Worm (Caenorhabditis elegans) whole organism, L2 larva: Measurements from ENCODE around the gene calf-1.

Experiments used
- C34F6.9 ChIP-seq: fragments of 150-350 bp; optimal IDR thresholded peaks from 2 replicates; lab custom pipeline; 2014; ENCODE audit warnings: missing biosample characterization, missing genetic modification characterization
- F13H6.1 ChIP-seq: sonication (generic microtip); optimal IDR thresholded peaks from 2 replicates; lab custom pipeline; 2016; ENCODE audit warnings: missing genetic modification characterization, missing compliant biosample characterization
- R02D3.7 ChIP-seq: fragments of 150-350 bp; optimal IDR thresholded peaks from 2 replicates; lab custom pipeline; 2014; ENCODE audit warnings: missing biosample characterization, missing genetic modification characterization
- Y55F3AM.14 ChIP-seq: fragments of 200-800 bp; sonication (Bioruptor generic); optimal IDR thresholded peaks from 2 replicates; lab custom pipeline; 2018; ENCODE audit warnings: mild to moderate bottlenecking, missing genetic modification characterization, missing compliant biosample characterization
- ama-1 ChIP-seq: fragments of 150-350 bp; optimal IDR thresholded peaks from 2 replicates; lab custom pipeline; 2018; ENCODE audit warnings: inconsistent platforms
- ceh-16 ChIP-seq: fragments of 150-350 bp; optimal IDR thresholded peaks from 2 replicates; lab custom pipeline; 2014; ENCODE audit warnings: missing biosample characterization, missing genetic modification characterization
- crh-2 ChIP-seq: sonication (generic microtip); optimal IDR thresholded peaks from 2 replicates; lab custom pipeline; 2017; ENCODE audit warnings: missing biosample characterization, missing genetic modification characterization
- egl-27 ChIP-seq: sonication (generic microtip); optimal IDR thresholded peaks from 3 replicates; lab custom pipeline; 2017; ENCODE audit warnings: missing biosample characterization, missing genetic modification reagents, missing genetic modification characterization
- fos-1 ChIP-seq: fragments of 150-350 bp; optimal IDR thresholded peaks from 2 replicates; lab custom pipeline; 2014; ENCODE audit warnings: missing biosample characterization, missing genetic modification characterization
- gmeb-1 ChIP-seq: fragments of 150-350 bp; optimal IDR thresholded peaks from 2 replicates; lab custom pipeline; 2014; ENCODE audit warnings: missing biosample characterization, missing genetic modification characterization
- lin-11 ChIP-seq: fragments of 150-350 bp; sonication (generic microtip); optimal IDR thresholded peaks from 2 replicates; lab custom pipeline; 2014; ENCODE audit warnings: missing biosample characterization, missing genetic modification characterization, inconsistent platforms, mixed read lengths
- lin-13 ChIP-seq: fragments of 150-350 bp; optimal IDR thresholded peaks from 2 replicates; lab custom pipeline; 2014; ENCODE audit warnings: missing biosample characterization, missing genetic modification reagents, missing genetic modification characterization
- lin-39 ChIP-seq: fragments of 150-350 bp; optimal IDR thresholded peaks from 2 replicates; lab custom pipeline; 2014; ENCODE audit warnings: missing biosample characterization, missing genetic modification reagents, missing genetic modification characterization
- lsy-2 ChIP-seq, 2 experiments: fragments of 150-350 bp in 1 of 2; sonication (generic microtip) in 1 of 2; optimal IDR thresholded peaks; 2 replicates each; lab custom pipeline; 2014 to 2017; ENCODE audit warnings: missing biosample characterization in 2 of 2, missing genetic modification characterization in 2 of 2
- mbf-1 ChIP-seq: sonication (generic microtip); optimal IDR thresholded peaks from 2 replicates; lab custom pipeline; 2017; ENCODE audit warnings: missing biosample characterization, missing genetic modification characterization
- nhr-10 ChIP-seq: sonication (generic microtip); optimal IDR thresholded peaks from 2 replicates; lab custom pipeline; 2017; ENCODE audit warnings: missing biosample characterization, missing genetic modification characterization
- nhr-11 ChIP-seq: fragments of 150-350 bp; optimal IDR thresholded peaks from 2 replicates; lab custom pipeline; 2014; ENCODE audit warnings: missing biosample characterization, missing genetic modification characterization
- nhr-12 ChIP-seq: fragments of 150-350 bp; optimal IDR thresholded peaks from 2 replicates; lab custom pipeline; 2014; ENCODE audit warnings: missing biosample characterization, missing genetic modification characterization
- nhr-129 ChIP-seq: fragments of 150-350 bp; optimal IDR thresholded peaks from 2 replicates; lab custom pipeline; 2014; ENCODE audit warnings: missing biosample characterization, missing genetic modification characterization
- nhr-21 ChIP-seq: fragments of 150-350 bp; optimal IDR thresholded peaks from 2 replicates; lab custom pipeline; 2014; ENCODE audit warnings: missing biosample characterization, missing genetic modification characterization
- nhr-23 ChIP-seq: fragments of 150-350 bp; optimal IDR thresholded peaks from 2 replicates; lab custom pipeline; 2014; ENCODE audit warnings: missing biosample characterization, missing genetic modification reagents, missing genetic modification characterization
- nhr-25 ChIP-seq: fragments of 150-350 bp; sonication (generic microtip); optimal IDR thresholded peaks from 3 replicates; lab custom pipeline; 2014; ENCODE audit warnings: missing biosample characterization, missing genetic modification characterization
- nhr-77 ChIP-seq: fragments of 150-350 bp; optimal IDR thresholded peaks from 2 replicates; lab custom pipeline; 2014; ENCODE audit warnings: missing biosample characterization, missing genetic modification characterization
- sem-4 ChIP-seq: fragments of 150-350 bp; optimal IDR thresholded peaks from 2 replicates; lab custom pipeline; 2014; ENCODE audit warnings: missing biosample characterization, missing genetic modification reagents, missing genetic modification characterization
- sma-3 ChIP-seq: sonication (generic microtip); optimal IDR thresholded peaks from 2 replicates; lab custom pipeline; 2016; ENCODE audit warnings: missing genetic modification reagents, missing genetic modification characterization, missing compliant biosample characterization
- sma-9 ChIP-seq, 2 experiments: fragments of 150-350 bp in 1 of 2; sonication (generic microtip) in 1 of 2; optimal IDR thresholded peaks; 2 replicates each; lab custom pipeline; 2014 to 2016; ENCODE audit warnings: missing genetic modification characterization in 2 of 2, mild to moderate bottlenecking in 1 of 2, missing biosample characterization in 1 of 2, missing compliant biosample characterization in 1 of 2, missing genetic modification reagents in 1 of 2, moderate library complexity in 1 of 2
- snpc-4 ChIP-seq: fragments of 150-350 bp; optimal IDR thresholded peaks from 2 replicates; lab custom pipeline; 2014; ENCODE audit warnings: missing biosample characterization, missing genetic modification characterization
- unc-39 ChIP-seq: fragments of 150-350 bp; optimal IDR thresholded peaks from 2 replicates; lab custom pipeline; 2014; ENCODE audit warnings: missing biosample characterization, missing genetic modification characterization
- unc-55 ChIP-seq: fragments of 150-350 bp; sonication (generic microtip); optimal IDR thresholded peaks from 3 replicates; lab custom pipeline; 2014; ENCODE audit warnings: missing biosample characterization, missing genetic modification reagents, missing genetic modification characterization
- unc-62 ChIP-seq: fragments of 150-350 bp; optimal IDR thresholded peaks from 2 replicates; lab custom pipeline; 2014; ENCODE audit warnings: missing biosample characterization, missing genetic modification reagents, missing genetic modification characterization
- zag-1 ChIP-seq: fragments of 150-350 bp; optimal IDR thresholded peaks from 2 replicates; lab custom pipeline; 2014; ENCODE audit warnings: missing biosample characterization, missing genetic modification characterization
- ztf-11 ChIP-seq: sonication (generic microtip); optimal IDR thresholded peaks from 2 replicates; lab custom pipeline; 2017; ENCODE audit warnings: missing biosample characterization, missing genetic modification characterization

calf-1 gene

ce11 chrV:20479013-20479739 lies at the start of gene calf-1, which contains the start of gene rpl-2:
Gene calf-1, minus strand, starts transcription at chrV:20479089.
Gene rpl-2, plus strand, starts transcription at chrV:20479689.
- TF ChIP-seq Y55F3AM.14 (no peak), sma-9 (GFP tag; optimal IDR thresholded peaks at IDR 0.05; lab: Kevin White, UChicago) (no peak), sma-9 (tag; optimal IDR thresholded peaks at IDR 0.05; lab: Kevin White, UChicago) (no peak), lin-11 (peak; percentile 24), R02D3.7 (tag; lab: Kevin White, UChicago) (peak; percentile 69), C34F6.9 (tag; lab: Kevin White, UChicago) (peak; percentile 78), lsy-2 (tag; optimal IDR thresholded peaks at IDR 0.05; lab: Kevin White, UChicago) (peak in 1 of 2 experiments; percentile 83), nhr-129 (peak; percentile 48), sem-4 (peak; percentile 46), gmeb-1 (peak; percentile 67), ztf-11 (no peak), F13H6.1 (tag; lab: Kevin White, UChicago) (peak; percentile 45), lin-13 (GFP tag; lab: Kevin White, UChicago) (peak; percentile 52), nhr-12 (tag; lab: Kevin White, UChicago) (no peak), unc-55 (peak; percentile 74), nhr-25 (peak; percentile 45), sma-3 (GFP tag; lab: Kevin White, UChicago) (peak; percentile 9)

DNA sequence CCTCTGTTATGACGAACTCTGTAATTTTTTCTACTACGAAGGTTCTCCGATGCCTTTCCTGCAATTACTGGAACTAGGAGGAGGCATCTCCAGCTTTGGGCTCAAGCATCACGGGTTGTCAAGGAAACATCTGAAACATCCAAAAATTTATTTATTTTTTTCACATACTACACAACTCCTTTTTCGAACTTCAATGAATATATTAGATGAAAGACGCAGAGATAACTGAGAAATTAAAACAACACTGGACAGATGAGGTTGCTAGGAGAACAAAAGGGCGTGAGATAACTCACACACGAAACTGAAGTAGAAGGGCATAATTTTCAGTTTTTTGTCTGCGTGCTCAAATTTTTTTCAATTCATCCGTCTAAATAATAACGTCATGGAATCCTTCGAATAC lies 48.6 kb upstream of the calf-1 start, which contains the start of gene Y38H6C.13:
TSS of gene Y38H6C.13 (plus strand) at position 301 of the 400 bp plus-strand sequence.
- no peak for TF ChIP-seq unc-62 (GFP tag; lab: Kevin White, UChicago)
- TF ChIP-seq nhr-11 (tag; lab: Kevin White, UChicago): no peak
- TF ChIP-seq ama-1 (lab: Kevin White, UChicago): no peak
- TF ChIP-seq zag-1: no peak
- no peak for TF ChIP-seq nhr-23 (tag; lab: Kevin White, UChicago)
- no peak for TF ChIP-seq crh-2 (tag; lab: Kevin White, UChicago)
- TF ChIP-seq nhr-25: no peak
- TF ChIP-seq egl-27 (tag; lab: Kevin White, UChicago): no peak
- TF ChIP-seq sma-9 (GFP tag; optimal IDR thresholded peaks at IDR 0.05; lab: Kevin White, UChicago): no peak
- no peak for TF ChIP-seq sma-9 (tag; optimal IDR thresholded peaks at IDR 0.05; lab: Kevin White, UChicago)
- TF ChIP-seq ceh-16: no peak
- no peak for TF ChIP-seq unc-55
- no peak for TF ChIP-seq unc-39

ce11 chrV:20525816-20526459 lies 47.0 kb upstream of the calf-1 start, which contains the start of the genes srh-166 and Y38H6C.24:
Gene srh-166, minus strand, starts transcription at chrV:20525866.
Gene Y38H6C.24, plus strand, starts transcription at chrV:20526435.
- no peak for TF ChIP-seq ztf-11
- TF ChIP-seq gmeb-1: peak; percentile 17
- peak; percentile 64 for TF ChIP-seq sma-9 (GFP tag; optimal IDR thresholded peaks at IDR 0.05; lab: Kevin White, UChicago)
- no peak for TF ChIP-seq sma-9 (tag; optimal IDR thresholded peaks at IDR 0.05; lab: Kevin White, UChicago)
- peak; percentile 98 for TF ChIP-seq fos-1 (tag; lab: Kevin White, UChicago)

ce11 chrV:20522219-20522618 lies 43.3 kb upstream of the calf-1 start, which contains the start of the genes Y38H6C.9 and fbxa-150:
Gene Y38H6C.9, minus strand, starts transcription at chrV:20522270.
Gene fbxa-150, plus strand, starts transcription at chrV:20522598.
- TF ChIP-seq fos-1 (tag; lab: Kevin White, UChicago): peak; percentile 23
- TF ChIP-seq sma-9 (GFP tag; optimal IDR thresholded peaks at IDR 0.05; lab: Kevin White, UChicago): no peak
- TF ChIP-seq sma-9 (tag; optimal IDR thresholded peaks at IDR 0.05; lab: Kevin White, UChicago): no peak
- TF ChIP-seq C34F6.9 (tag; lab: Kevin White, UChicago): peak; percentile 75
- TF ChIP-seq unc-55: peak; percentile 65
- no peak for TF ChIP-seq nhr-10 (tag; lab: Kevin White, UChicago)

- no peak for TF ChIP-seq nhr-21 (tag; lab: Kevin White, UChicago)
- no peak for TF ChIP-seq mbf-1 (tag; lab: Kevin White, UChicago)
- TF ChIP-seq snpc-4 (tag; lab: Kevin White, UChicago): no peak
- no peak for TF ChIP-seq lin-39 (tag; lab: Kevin White, UChicago)
- TF ChIP-seq lsy-2 (tag; optimal IDR thresholded peaks at IDR 0.05; lab: Kevin White, UChicago): no peak
- no peak for TF ChIP-seq nhr-77 (tag; lab: Kevin White, UChicago)
- TF ChIP-seq gmeb-1: no peak
- no peak for TF ChIP-seq R02D3.7 (tag; lab: Kevin White, UChicago)
Measured at ce11 chrV:20518927-20519326, 40.0 kb upstream of the calf-1 start, which contains the start of gene Y38H6C.25. Gene Y38H6C.25, plus strand, starts transcription at chrV:20519227.
